Fruit fly (Drosophila melanogaster): ENCODE data around the gene fzr.

Gene fzr

dm6 chrX:4679813-4680381, 560 bp upstream of the fzr start (continued):
- TF ChIP-seq CG13624 (GFP tag; optimal IDR thresholded peaks at IDR 0.05) (peak; percentile 2), MESR4 (GFP tag; optimal IDR thresholded peaks at IDR 0.05) (no peak), CG15601 (tag; optimal IDR thresholded peaks at IDR 0.05) (no peak), lilli (GFP tag; optimal IDR thresholded peaks at IDR 0.05) (peak; percentile 70), CG10147 (GFP tag; optimal IDR thresholded peaks at IDR 0.05) (peak; percentile 44), Sry-β (GFP tag; optimal IDR thresholded peaks at IDR 0.05) (no peak), Stat92E (GFP tag; optimal IDR thresholded peaks at IDR 0.05) (no peak), YL-1 (GFP tag; optimal IDR thresholded peaks at IDR 0.05) (no peak), lmd (GFP tag; IDR thresholded peaks at IDR 0.05) (peak; percentile 53), cato (GFP tag; optimal IDR thresholded peaks at IDR 0.05; ENCODE audit: borderline replicate concordance) (peak; percentile 39), CG4617 (GFP tag; optimal IDR thresholded peaks at IDR 0.05; ENCODE audit: borderline replicate concordance) (no peak), Optix (GFP tag; IDR thresholded peaks at IDR 0.05) (no peak), nerfin-2 (GFP tag; IDR thresholded peaks at IDR 0.05; ENCODE audit: partially characterized antibody) (no peak), CG4282 (GFP tag; optimal IDR thresholded peaks at IDR 0.05) (no peak), CG1024 (GFP tag; IDR thresholded peaks at IDR 0.05) (no peak), unpg (GFP tag; optimal IDR thresholded peaks at IDR 0.05) (peak; percentile 71), grau (tag; optimal IDR thresholded peaks at IDR 0.05) (peak; percentile 55), abd-A (tag; optimal IDR thresholded peaks at IDR 0.05) (no peak), CG33213 (GFP tag; optimal IDR thresholded peaks at IDR 0.05) (peak; percentile 11), Mad (GFP tag; optimal IDR thresholded peaks at IDR 0.05) (no peak), stc (GFP tag; IDR thresholded peaks at IDR 0.05) (0 out of 2 replicates have a peak, but pooled peaks have one; percentile 36), ci (GFP tag; IDR thresholded peaks at IDR 0.05) (peak; percentile 27; the same call in 1 of the 3 replicates), CG10274 (GFP tag; optimal IDR thresholded peaks at IDR 0.05) (no peak), sna (GFP tag; IDR thresholded peaks at IDR 0.05; ENCODE audit: partially characterized antibody) (no peak), Nf-YC (tag; optimal IDR thresholded peaks at IDR 0.05) (no peak), corto (GFP tag; optimal IDR thresholded peaks at IDR 0.05) (no peak), dimm (GFP tag; IDR thresholded peaks at IDR 0.05) (no peak), dati (GFP tag; IDR thresholded peaks at IDR 0.05) (no peak), CG10543 (GFP tag; optimal IDR thresholded peaks at IDR 0.05) (no peak), CG13123 (GFP tag; optimal IDR thresholded peaks at IDR 0.05) (no peak), CG14710 (tag; optimal IDR thresholded peaks at IDR 0.05) (peak; percentile 48), kay (GFP tag; optimal IDR thresholded peaks at IDR 0.05) (no peak), hth (optimal IDR thresholded peaks at IDR 0.05) (no peak), BtbVII (GFP tag; optimal IDR thresholded peaks at IDR 0.05) (peak; percentile 35), CG14965 (GFP tag; optimal IDR thresholded peaks at IDR 0.05; ENCODE audit: borderline replicate concordance) (no peak), Chrac-16 (GFP tag; optimal IDR thresholded peaks at IDR 0.05) (peak; percentile 59), usp (GFP tag; optimal IDR thresholded peaks at IDR 0.05) (no peak), chn (GFP tag; optimal IDR thresholded peaks at IDR 0.05) (peak; percentile 48), Lpt (GFP tag; optimal IDR thresholded peaks at IDR 0.05) (no peak), Dref (GFP tag; IDR thresholded peaks at IDR 0.05) (no peak), vnd (GFP tag; IDR thresholded peaks at IDR 0.05; ENCODE audit: partially characterized antibody) (no peak), CG15011 (GFP tag; optimal IDR thresholded peaks at IDR 0.05) (peak; percentile 28), Gug (GFP tag; IDR thresholded peaks at IDR 0.05) (0 out of 4 replicates have a peak, but pooled peaks have one; percentile 17), Hmr (GFP tag; optimal IDR thresholded peaks at IDR 0.05) (peak; percentile 27), Med (GFP tag) (peak; percentile 77), CG8924 (tag; optimal IDR thresholded peaks at IDR 0.05) (peak; percentile 57), CG31441 (GFP tag; IDR thresholded peaks at IDR 0.05) (peak; percentile 55; the same call in 1 of the 2 replicates), gsb-n (tag; optimal IDR thresholded peaks at IDR 0.05) (no peak), CG14860 (GFP tag; IDR thresholded peaks at IDR 0.05; ENCODE audit: partially characterized antibody) (no peak), Rx (GFP tag; IDR thresholded peaks at IDR 0.05) (no peak)
